Worm (Caenorhabditis elegans): ENCODE results near the gene F46B6.12.

DNA sequence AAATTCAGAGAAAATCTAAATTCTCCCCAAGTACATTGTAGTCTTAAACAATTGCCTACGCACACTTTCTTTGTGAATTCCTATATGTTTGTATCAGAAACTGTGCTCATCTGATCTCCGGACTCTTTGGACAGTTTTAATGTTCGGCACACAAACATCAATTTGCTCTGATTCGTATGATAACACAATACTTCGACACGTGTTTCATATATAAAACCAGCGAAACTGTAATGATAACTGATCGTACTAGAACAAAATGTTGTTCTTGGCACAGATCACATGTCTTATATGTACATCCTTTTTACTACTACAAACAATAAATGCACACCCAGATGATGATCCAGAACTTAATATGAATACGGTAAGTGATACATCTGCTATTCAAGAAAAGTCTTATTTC is 15.7 kb upstream of the F46B6.12 start, which contains the start of gene lipl-2:
- TF ChIP-seq ztf-11 (tag; optimal IDR thresholded peaks at IDR 0.05) (no peak), snpc-4 (tag; optimal IDR thresholded peaks at IDR 0.05) (no peak), unc-39 (tag; optimal IDR thresholded peaks at IDR 0.05) (no peak), sptf-1 (tag; optimal IDR thresholded peaks at IDR 0.05) (no peak), nhr-2 (tag; optimal IDR thresholded peaks at IDR 0.05) (no peak), elt-1 (tag; optimal IDR thresholded peaks at IDR 0.05; ENCODE audit: borderline replicate concordance, insufficient read depth) (no peak), nhr-12 (tag; optimal IDR thresholded peaks at IDR 0.05) (no peak)
